Fruit fly (Drosophila melanogaster): Measurements from ENCODE around the gene gzl.

Gene gzl

dm6 chr3R:6426173-6426899, 43.6 kb downstream of the gzl start (continued):
- TF ChIP-seq CG10267 (tag; optimal IDR thresholded peaks at IDR 0.05) = no peak
- peak; percentile 33 for TF ChIP-seq Rfx (GFP tag; IDR thresholded peaks at IDR 0.05)
- TF ChIP-seq dpn (GFP tag; optimal IDR thresholded peaks at IDR 0.05) = no peak
- TF ChIP-seq Vsx1 (GFP tag; optimal IDR thresholded peaks at IDR 0.05) = no peak
- TF ChIP-seq croc (GFP tag; conservative IDR thresholded peaks at IDR 0.05) = no peak
- no peak for TF ChIP-seq Jarid2 (GFP tag; optimal IDR thresholded peaks at IDR 0.05)
- TF ChIP-seq grn (GFP tag; optimal IDR thresholded peaks at IDR 0.05) = peak; percentile 85
- TF ChIP-seq CG4282 (GFP tag; optimal IDR thresholded peaks at IDR 0.05) = no peak
- no peak for TF ChIP-seq CG9932 (GFP tag; IDR thresholded peaks at IDR 0.05)
- TF ChIP-seq CG2199 (GFP tag; IDR thresholded peaks at IDR 0.05) = peak; percentile 88; the same call in 2 of the 3 replicates
- no peak for TF ChIP-seq ase (GFP tag; IDR thresholded peaks at IDR 0.05)
- peak; percentile 95 for TF ChIP-seq pfk (GFP tag; optimal IDR thresholded peaks at IDR 0.05)
- TF ChIP-seq C15 (GFP tag; IDR thresholded peaks at IDR 0.05) = no peak
- TF ChIP-seq Pdp1 (GFP tag; optimal IDR thresholded peaks at IDR 0.05) = peak in 1 of 2 experiments; percentile 8
- no peak for TF ChIP-seq Gug (GFP tag; IDR thresholded peaks at IDR 0.05)
- no peak for TF ChIP-seq Ssrp (tag; optimal IDR thresholded peaks at IDR 0.05)
- no peak for TF ChIP-seq crp (GFP tag; optimal IDR thresholded peaks at IDR 0.05)
- no peak for TF ChIP-seq CG15601 (tag; optimal IDR thresholded peaks at IDR 0.05)
- TF ChIP-seq p53 (GFP tag; optimal IDR thresholded peaks at IDR 0.05) = no peak
- peak; percentile 41; the same call in 1 of the 3 replicates for TF ChIP-seq tgo (GFP tag; IDR thresholded peaks at IDR 0.05)
- TF ChIP-seq Sin3A (optimal IDR thresholded peaks at IDR 0.05) = no peak
- no peak for TF ChIP-seq gce (GFP tag; IDR thresholded peaks at IDR 0.05)
- TF ChIP-seq Blimp-1 (GFP tag; optimal IDR thresholded peaks at IDR 0.05) = no peak
- no peak for TF ChIP-seq CG9437 (GFP tag; optimal IDR thresholded peaks at IDR 0.05)
- TF ChIP-seq Meics (GFP tag; optimal IDR thresholded peaks at IDR 0.05) = no peak
- TF ChIP-seq MTF-1 (GFP tag; optimal IDR thresholded peaks at IDR 0.05; ENCODE audit: borderline replicate concordance) = no peak
- TF ChIP-seq tll (GFP tag; optimal IDR thresholded peaks at IDR 0.05) = no peak
- no peak for TF ChIP-seq CG3847 (GFP tag; IDR thresholded peaks at IDR 0.05)
- no peak for TF ChIP-seq chif (GFP tag; optimal IDR thresholded peaks at IDR 0.05)
- no peak for TF ChIP-seq nmo (GFP tag; optimal IDR thresholded peaks at IDR 0.05)
- TF ChIP-seq nerfin-1 (tag; optimal IDR thresholded peaks at IDR 0.05) = no peak
- no peak for TF ChIP-seq sob (GFP tag; IDR thresholded peaks at IDR 0.05)
- TF ChIP-seq CG14441 (GFP tag; IDR thresholded peaks at IDR 0.05) = 0 out of 2 replicates have a peak, but pooled peaks have one; percentile 29
- TF ChIP-seq CG17359 (tag; optimal IDR thresholded peaks at IDR 0.05) = no peak
- TF ChIP-seq Fer1 (GFP tag; optimal IDR thresholded peaks at IDR 0.05) = peak; percentile 1
- TF ChIP-seq br (optimal IDR thresholded peaks at IDR 0.05) = no peak
- no peak for TF ChIP-seq gcm (GFP tag; optimal IDR thresholded peaks at IDR 0.05)
- no peak for TF ChIP-seq CG17612 (GFP tag; IDR thresholded peaks at IDR 0.05)
- no peak for TF ChIP-seq danr (GFP tag; IDR thresholded peaks at IDR 0.05)
- TF ChIP-seq z (GFP tag; IDR thresholded peaks at IDR 0.05) = 0 out of 3 replicates have a peak, but pooled peaks have one; percentile 12
- no peak for TF ChIP-seq CG4328 (GFP tag; optimal IDR thresholded peaks at IDR 0.05)
- TF ChIP-seq Hr51 (GFP tag; optimal IDR thresholded peaks at IDR 0.05) = peak in 1 of 2 experiments; percentile 5
- TF ChIP-seq HLH54F (GFP tag; optimal IDR thresholded peaks at IDR 0.05) = no peak
- TF ChIP-seq hkb (optimal IDR thresholded peaks at IDR 0.05) = no peak
- peak; percentile 43; the same call in 1 of the 2 replicates for TF ChIP-seq hkb (GFP tag; IDR thresholded peaks at IDR 0.05)
- TF ChIP-seq CG16813 (GFP tag; IDR thresholded peaks at IDR 0.05; ENCODE audit: partially characterized antibody) = no peak
- peak; percentile 93 for TF ChIP-seq crol (GFP tag; IDR thresholded peaks at IDR 0.05)
- TF ChIP-seq Deaf1 (tag; optimal IDR thresholded peaks at IDR 0.05) = no peak
- no peak for TF ChIP-seq hbn (GFP tag; IDR thresholded peaks at IDR 0.05; ENCODE audit: partially characterized antibody)
- TF ChIP-seq wdn (GFP tag; IDR thresholded peaks at IDR 0.05) = no peak; the same call in 1 of the 2 replicates
